Fruit fly (Drosophila melanogaster) Kc167 (cell line): ENCODE results near the gene CG42812.

ENCODE experiments used
- insv ChIP-seq: fragments of >200 bp; optimal IDR thresholded peaks from 3 replicates; lab custom pipeline; 2018; ENCODE audit warnings: missing external identifiers
- psq ChIP-seq: fragments of >200 bp; optimal IDR thresholded peaks from 2 replicates; lab custom pipeline; 2017; ENCODE audit warnings: missing external identifiers

- TF ChIP-seq psq (lab: Kevin White, UChicago) (no peak), insv (lab: Kevin White, UChicago) (no peak)
Observed at dm6 chr3R:24319083-24319381, 48.9 kb downstream of the CG42812 start.
